Worm (Caenorhabditis elegans) whole organism, L3 larva: ENCODE results near the gene erd-2.2.

Experiments used
- egl-27 ChIP-seq: sonication (generic microtip); optimal IDR thresholded peaks from 4 replicates; lab custom pipeline; 2017; ENCODE audit warnings: missing biosample characterization, missing genetic modification reagents, missing genetic modification characterization
- nhr-12 ChIP-seq: fragments of 150-350 bp; optimal IDR thresholded peaks from 2 replicates; lab custom pipeline; 2014; ENCODE audit warnings: missing biosample characterization, missing genetic modification characterization
- nhr-23 ChIP-seq: fragments of 150-350 bp; optimal IDR thresholded peaks from 2 replicates; lab custom pipeline; 2014; ENCODE audit warnings: missing biosample characterization, missing genetic modification reagents, missing genetic modification characterization
- nhr-237 ChIP-seq: fragments of 150-350 bp; optimal IDR thresholded peaks from 2 replicates; lab custom pipeline; 2014; ENCODE audit warnings: missing biosample characterization, missing genetic modification characterization
- nhr-77 ChIP-seq: fragments of 150-350 bp; optimal IDR thresholded peaks from 2 replicates; lab custom pipeline; 2014; ENCODE audit warnings: missing biosample characterization, missing genetic modification characterization
- pqm-1 ChIP-seq: fragments of 150-350 bp; optimal IDR thresholded peaks from 2 replicates; lab custom pipeline; 2017; ENCODE audit warnings: missing biosample characterization, missing genetic modification characterization, inconsistent platforms
- ztf-11 ChIP-seq: fragments of 150-350 bp; optimal IDR thresholded peaks from 2 replicates; lab custom pipeline; 2014; ENCODE audit warnings: missing biosample characterization, missing genetic modification characterization

- no peak for TF ChIP-seq egl-27 (tag; lab: Kevin White, UChicago)
- peak; percentile 24 for TF ChIP-seq nhr-23
- no peak for TF ChIP-seq nhr-77 (tag; lab: Kevin White, UChicago)
- no peak for TF ChIP-seq nhr-237 (tag; lab: Kevin White, UChicago)
- TF ChIP-seq nhr-12 (tag; lab: Kevin White, UChicago), result no peak
- TF ChIP-seq pqm-1 (tag; lab: Kevin White, UChicago), result no peak
- TF ChIP-seq ztf-11 (tag; lab: Kevin White, UChicago), result no peak
These were observed 27.4 kb upstream of the erd-2.2 start, which contains the start of gene hpo-10 for ce11 chrIII:5879291-5879968.
